Fruit fly (Drosophila melanogaster): ENCODE measurements around the gene CG3308.

Gene CG3308

DNA sequence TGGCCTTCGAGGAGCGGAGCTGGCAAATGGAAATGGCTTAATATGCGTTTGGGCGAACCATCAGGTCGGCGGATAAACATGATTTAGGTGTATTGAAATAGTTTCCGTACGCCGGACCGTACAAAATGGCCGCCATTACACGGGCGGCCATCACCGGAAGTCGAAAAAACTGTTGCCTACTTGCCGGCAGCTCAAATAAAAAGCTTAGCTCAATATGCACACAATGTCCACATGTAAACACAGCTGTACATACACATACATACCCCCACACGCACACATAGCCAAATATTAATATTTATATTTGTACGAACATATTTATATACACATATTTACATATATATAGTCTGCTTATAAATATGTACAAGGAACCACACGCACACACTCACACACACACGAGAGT lies 10.4 kb downstream of the CG3308 start (continued):
- TF ChIP-seq salm (tag; optimal IDR thresholded peaks at IDR 0.05): no peak
- no peak for TF ChIP-seq tio (GFP tag; optimal IDR thresholded peaks at IDR 0.05)
- no peak for TF ChIP-seq TFAM (GFP tag; optimal IDR thresholded peaks at IDR 0.05)
- TF ChIP-seq Deaf1 (tag; optimal IDR thresholded peaks at IDR 0.05): no peak
- TF ChIP-seq CG14710 (tag; optimal IDR thresholded peaks at IDR 0.05): peak; percentile 12
- peak; percentile 9 for TF ChIP-seq dmrt11E (tag; optimal IDR thresholded peaks at IDR 0.05)
- TF ChIP-seq pros (GFP tag; optimal IDR thresholded peaks at IDR 0.05): no peak
- TF ChIP-seq tgo (GFP tag; IDR thresholded peaks at IDR 0.05): no peak
- no peak for TF ChIP-seq Poxn (GFP tag; IDR thresholded peaks at IDR 0.05)
- no peak for TF ChIP-seq MESR4 (GFP tag; optimal IDR thresholded peaks at IDR 0.05)
- TF ChIP-seq CG8388 (GFP tag; optimal IDR thresholded peaks at IDR 0.05): peak; percentile 35
- TF ChIP-seq HLH3B (GFP tag; IDR thresholded peaks at IDR 0.05): peak; percentile 51; the same call in 1 of the 2 replicates
- no peak for TF ChIP-seq abd-A (tag; optimal IDR thresholded peaks at IDR 0.05)
- no peak for TF ChIP-seq D19A (tag; optimal IDR thresholded peaks at IDR 0.05)
- TF ChIP-seq CG4282 (GFP tag; optimal IDR thresholded peaks at IDR 0.05): no peak
- TF ChIP-seq CG7372 (GFP tag; IDR thresholded peaks at IDR 0.05): 0 out of 2 replicates have a peak, but pooled peaks have one; percentile 22
- peak; percentile 7 for TF ChIP-seq CG12071 (GFP tag; optimal IDR thresholded peaks at IDR 0.05)
- peak; percentile 41 for TF ChIP-seq Sox100B (GFP tag; optimal IDR thresholded peaks at IDR 0.05)
- TF ChIP-seq Aef1 (GFP tag; IDR thresholded peaks at IDR 0.05): no peak
- TF ChIP-seq CG6272 (GFP tag; IDR thresholded peaks at IDR 0.05): no peak
- TF ChIP-seq peb (GFP tag; IDR thresholded peaks at IDR 0.05): no peak
- no peak for TF ChIP-seq HLH54F (GFP tag; optimal IDR thresholded peaks at IDR 0.05)
- no peak for TF ChIP-seq Adf1 (GFP tag; IDR thresholded peaks at IDR 0.05)
- no peak for TF ChIP-seq aop (GFP tag; IDR thresholded peaks at IDR 0.05)
- peak; percentile 34; the same call in 1 of the 2 replicates for TF ChIP-seq CG11696 (GFP tag; IDR thresholded peaks at IDR 0.05)
- TF ChIP-seq seq (GFP tag; IDR thresholded peaks at IDR 0.05): peak; percentile 59
- TF ChIP-seq sna (GFP tag; IDR thresholded peaks at IDR 0.05; ENCODE audit: partially characterized antibody): no peak
- TF ChIP-seq CG14441 (GFP tag; IDR thresholded peaks at IDR 0.05): peak; percentile 54; the same call in 1 of the 2 replicates
- TF ChIP-seq ro (GFP tag; IDR thresholded peaks at IDR 0.05): no peak
- no peak for TF ChIP-seq CG4328 (GFP tag; optimal IDR thresholded peaks at IDR 0.05)
- no peak for TF ChIP-seq jigr1 (GFP tag; IDR thresholded peaks at IDR 0.05)
- peak; percentile 27; the same call in 1 of the 2 replicates for TF ChIP-seq lmd (GFP tag; IDR thresholded peaks at IDR 0.05)
- TF ChIP-seq CG4360 (GFP tag; IDR thresholded peaks at IDR 0.05): peak; percentile 28; the same call in 1 of the 2 replicates
- no peak for TF ChIP-seq chn (GFP tag; optimal IDR thresholded peaks at IDR 0.05)
- TF ChIP-seq Usf (GFP tag; optimal IDR thresholded peaks at IDR 0.05): no peak
- TF ChIP-seq Bgb (GFP tag; IDR thresholded peaks at IDR 0.05; ENCODE audit: partially characterized antibody): no peak
- no peak for TF ChIP-seq CG9817 (tag; optimal IDR thresholded peaks at IDR 0.05)
- TF ChIP-seq B-H1 (GFP tag; IDR thresholded peaks at IDR 0.05): peak; percentile 25; the same call in 1 of the 3 replicates
- 0 out of 2 replicates have a peak, but pooled peaks have one; percentile 7 for TF ChIP-seq sim (GFP tag; IDR thresholded peaks at IDR 0.05)
- TF ChIP-seq klu (GFP tag; IDR thresholded peaks at IDR 0.05): no peak
- no peak for TF ChIP-seq CG31365 (tag; optimal IDR thresholded peaks at IDR 0.05)
- TF ChIP-seq h (optimal IDR thresholded peaks at IDR 0.05): no peak
- TF ChIP-seq BEAF-32 (GFP tag; optimal IDR thresholded peaks at IDR 0.05): no peak
- no peak for TF ChIP-seq her (GFP tag; optimal IDR thresholded peaks at IDR 0.05)
- TF ChIP-seq unpg (GFP tag; optimal IDR thresholded peaks at IDR 0.05): peak; percentile 48
- no peak for TF ChIP-seq hbn (GFP tag; IDR thresholded peaks at IDR 0.05; ENCODE audit: partially characterized antibody)
- TF ChIP-seq grau (tag; optimal IDR thresholded peaks at IDR 0.05): peak; percentile 11
- TF ChIP-seq CG5953 (GFP tag; IDR thresholded peaks at IDR 0.05): peak; percentile 19; the same call in 1 of the 2 replicates
- peak; percentile 31 for TF ChIP-seq CG4707 (GFP tag; optimal IDR thresholded peaks at IDR 0.05)
- no peak for TF ChIP-seq CG2129 (GFP tag; IDR thresholded peaks at IDR 0.05; ENCODE audit: partially characterized antibody)
- TF ChIP-seq Pdp1 (GFP tag; optimal IDR thresholded peaks at IDR 0.05): no peak
